Worm (Caenorhabditis elegans) whole organism, L1 larva: ENCODE data around the gene ugt-47.
A peak's percentile ranks its signal among the peaks of the same experiment; 100 is the strongest.

Experiments
- Y116A8C.19 ChIP-seq: sonication (generic microtip); optimal IDR thresholded peaks from 2 replicates; lab custom pipeline; 2016; ENCODE audit warnings: missing compliant biosample characterization, missing genetic modification characterization, borderline replicate concordance
- alr-1 ChIP-seq: fragments of 200-800 bp; sonication (Bioruptor generic); optimal IDR thresholded peaks from 2 replicates; lab custom pipeline; 2018; ENCODE audit warnings: borderline replicate concordance, mild to moderate bottlenecking, missing genetic modification characterization, missing compliant biosample characterization
- blmp-1 ChIP-seq: fragments of 150-350 bp; optimal IDR thresholded peaks from 2 replicates; lab custom pipeline; 2014; ENCODE audit warnings: missing biosample characterization, missing genetic modification characterization
- efl-1 ChIP-seq, 4 experiments: fragments of 150-350 bp; optimal IDR thresholded peaks in 3 of 4; peaks in 1 of 4; 1 replicate in 1 of 4; 2 replicates in 3 of 4; lab custom pipeline; 2014; ENCODE audit warnings: missing biosample characterization in 2 of 4, missing genetic modification characterization in 2 of 4, missing genetic modification reagents in 2 of 4
- efl-3 ChIP-seq: fragments of 200-800 bp; sonication (Bioruptor generic); optimal IDR thresholded peaks from 2 replicates; lab custom pipeline; 2018; ENCODE audit warnings: mild to moderate bottlenecking, missing genetic modification characterization, missing compliant biosample characterization
- elt-2 ChIP-seq: sonication (generic microtip); optimal IDR thresholded peaks from 2 replicates; lab custom pipeline; 2016; ENCODE audit warnings: missing genetic modification characterization, mild to moderate bottlenecking, inconsistent platforms, missing compliant biosample characterization, missing genetic modification reagents
- elt-3 ChIP-seq, 6 experiments: fragments of 150-350 bp in 1 of 6; sonication (generic microtip); optimal IDR thresholded peaks; 2 replicates each; lab custom pipeline; 2017 to 2018; ENCODE audit warnings: missing biosample characterization in 6 of 6, missing genetic modification characterization in 6 of 6, inconsistent platforms in 1 of 6
- fkh-10 ChIP-seq: sonication (generic microtip); optimal IDR thresholded peaks from 2 replicates; lab custom pipeline; 2017; ENCODE audit warnings: missing biosample characterization, missing genetic modification reagents, missing genetic modification characterization
- fkh-4 ChIP-seq: sonication (generic microtip); optimal IDR thresholded peaks from 2 replicates; lab custom pipeline; 2016; ENCODE audit warnings: missing compliant biosample characterization, missing genetic modification characterization, borderline replicate concordance
- jun-1 ChIP-seq: fragments of 150-350 bp; optimal IDR thresholded peaks from 2 replicates; lab custom pipeline; 2014; ENCODE audit warnings: missing biosample characterization, missing genetic modification reagents, missing genetic modification characterization
- lin-14 ChIP-seq: fragments of 200-800 bp; sonication (Bioruptor generic); optimal IDR thresholded peaks from 2 replicates; lab custom pipeline; 2018; ENCODE audit warnings: mild to moderate bottlenecking, missing genetic modification characterization, moderate library complexity, missing compliant biosample characterization
- lin-15B ChIP-seq: fragments of 150-350 bp; sonication (generic microtip); optimal IDR thresholded peaks from 3 replicates; lab custom pipeline; 2014; ENCODE audit warnings: missing biosample characterization, missing genetic modification characterization
- lin-35 ChIP-seq, 2 experiments: fragments of 150-350 bp; optimal IDR thresholded peaks; 2 replicates each; lab custom pipeline; 2014; ENCODE audit warnings: missing biosample characterization in 2 of 2, missing genetic modification characterization in 2 of 2, missing genetic modification reagents in 2 of 2
- lir-3 ChIP-seq: sonication (generic microtip); optimal IDR thresholded peaks from 2 replicates; lab custom pipeline; 2016; ENCODE audit warnings: mild to moderate bottlenecking, missing genetic modification characterization, moderate library complexity, missing compliant biosample characterization; ENCODE audit not compliant: poor library complexity
- lsy-2 ChIP-seq, 2 experiments: fragments of 150-350 bp; optimal IDR thresholded peaks; 2 replicates each; lab custom pipeline; 2014; ENCODE audit warnings: missing biosample characterization in 2 of 2, missing genetic modification characterization in 2 of 2
- mab-9 ChIP-seq: fragments of 200-800 bp; sonication (Bioruptor generic); IDR thresholded peaks from 2 replicates; pipeline ENCODE4 v1.3.6; 2022; ENCODE audit warnings: missing genetic modification reagents, missing genetic modification characterization, missing compliant biosample characterization
- mep-1 ChIP-seq: fragments of 150-350 bp; optimal IDR thresholded peaks from 2 replicates; lab custom pipeline; 2014; ENCODE audit warnings: missing biosample characterization, missing genetic modification characterization
- nhr-11 ChIP-seq: fragments of 150-350 bp; optimal IDR thresholded peaks from 2 replicates; lab custom pipeline; 2014; ENCODE audit warnings: missing biosample characterization, missing genetic modification characterization
- nhr-12 ChIP-seq: sonication (generic microtip); optimal IDR thresholded peaks from 2 replicates; lab custom pipeline; 2017; ENCODE audit warnings: missing biosample characterization, missing genetic modification characterization
- nhr-20 ChIP-seq: sonication (generic microtip); optimal IDR thresholded peaks from 2 replicates; lab custom pipeline; 2016; ENCODE audit warnings: mild to moderate bottlenecking, missing genetic modification characterization, missing compliant biosample characterization
- nhr-28 ChIP-seq: fragments of 150-350 bp; optimal IDR thresholded peaks from 2 replicates; lab custom pipeline; 2014; ENCODE audit warnings: missing biosample characterization, missing genetic modification characterization
- nhr-71 ChIP-seq: sonication (generic microtip); optimal IDR thresholded peaks from 2 replicates; lab custom pipeline; 2016; ENCODE audit warnings: mild to moderate bottlenecking, missing genetic modification characterization, moderate library complexity, missing compliant biosample characterization
- nhr-77 ChIP-seq: fragments of 150-350 bp; optimal IDR thresholded peaks from 2 replicates; lab custom pipeline; 2014; ENCODE audit warnings: missing biosample characterization, missing genetic modification characterization
- nhr-84 ChIP-seq: sonication (generic microtip); optimal IDR thresholded peaks from 2 replicates; lab custom pipeline; 2017; ENCODE audit warnings: missing biosample characterization, missing genetic modification characterization
- nhr-85 ChIP-seq: sonication (generic microtip); peaks from one replicate; lab custom pipeline; 2016; ENCODE audit warnings: missing genetic modification characterization, inconsistent platforms, missing compliant biosample characterization
- rnt-1 ChIP-seq: sonication (generic microtip); optimal IDR thresholded peaks from 2 replicates; lab custom pipeline; 2016; ENCODE audit warnings: mild to moderate bottlenecking, missing genetic modification characterization, moderate library complexity, missing compliant biosample characterization
- tbx-2 ChIP-seq: sonication (generic microtip); optimal IDR thresholded peaks from 2 replicates; lab custom pipeline; 2016; ENCODE audit warnings: missing genetic modification characterization, missing compliant biosample characterization
- tlp-1 ChIP-seq: fragments of 150-350 bp; optimal IDR thresholded peaks from 2 replicates; lab custom pipeline; 2014; ENCODE audit warnings: missing biosample characterization, missing genetic modification characterization
- unc-130 ChIP-seq: fragments of 150-350 bp; optimal IDR thresholded peaks from 2 replicates; lab custom pipeline; 2017; ENCODE audit warnings: missing biosample characterization, missing genetic modification characterization, inconsistent platforms
- unc-30 ChIP-seq: sonication (generic microtip); optimal IDR thresholded peaks from 2 replicates; lab custom pipeline; 2017; ENCODE audit warnings: missing biosample characterization, missing genetic modification characterization
- unc-62 ChIP-seq: fragments of 150-350 bp; optimal IDR thresholded peaks from 2 replicates; lab custom pipeline; 2014; ENCODE audit warnings: missing biosample characterization, missing genetic modification reagents, missing genetic modification characterization
- vab-15 ChIP-seq: sonication (generic microtip); optimal IDR thresholded peaks from 2 replicates; lab custom pipeline; 2017; ENCODE audit warnings: missing genotype, mild to moderate bottlenecking, missing genetic modification characterization, missing compliant biosample characterization
- zag-1 ChIP-seq: fragments of 150-350 bp; optimal IDR thresholded peaks from 2 replicates; lab custom pipeline; 2014; ENCODE audit warnings: missing biosample characterization, missing genetic modification characterization

ugt-47 gene

ce11 chrV:10086141-10086540 lies 12.3 kb downstream of the ugt-47 start:
- TF ChIP-seq elt-3 (tag; optimal IDR thresholded peaks at IDR 0.05; lab: Kevin White, UChicago), result no peak
- TF ChIP-seq lin-14 (GFP tag; lab: Kevin White, UChicago), result peak; percentile 6
- TF ChIP-seq fkh-10 (GFP tag; lab: Kevin White, UChicago), result no peak
- TF ChIP-seq rnt-1 (tag; lab: Kevin White, UChicago), result peak; percentile 31
- TF ChIP-seq unc-130, result no peak
- TF ChIP-seq, all 84 proteins: peak for 2

ce11 chrV:10084864-10085263 lies 13.5 kb downstream of the ugt-47 start, which contains the start of gene R04B5.6:
Gene R04B5.6 (plus strand): TSS chrV:10085164.
- TF ChIP-seq nhr-85 (tag; lab: Kevin White, UChicago), result peak; percentile 37
- no peak for TF ChIP-seq zag-1 (tag; lab: Kevin White, UChicago)

- TF ChIP-seq efl-1 (optimal IDR thresholded peaks at IDR 0.05; lab: Kevin White, UChicago) (peak; percentile 1 to 9), efl-1 (GFP tag; optimal IDR thresholded peaks at IDR 0.05 in 1 of 2; lab: Kevin White, UChicago) (no peak), Y116A8C.19 (tag; lab: Kevin White, UChicago) (no peak), jun-1 (tag; lab: Kevin White, UChicago) (no peak), nhr-20 (peak; percentile 59), nhr-11 (tag; lab: Kevin White, UChicago) (no peak), lin-35 (GFP tag; optimal IDR thresholded peaks at IDR 0.05; lab: Kevin White, UChicago) (peak in 1 of 2 experiments; percentile 7), nhr-71 (tag; lab: Kevin White, UChicago) (peak; percentile 50), mep-1 (no peak), blmp-1 (tag; lab: Kevin White, UChicago) (peak; percentile 8)
- TF ChIP-seq, all 84 proteins: peak for 5
These were observed 14.4 kb downstream of the ugt-47 start, which contains the start of gene nhr-12 for ce11 chrV:10083999-10084468. Gene nhr-12 (minus strand): TSS chrV:10084049.

ce11 chrV:10081636-10082035 lies 16.8 kb downstream of the ugt-47 start, which contains the start of gene nhr-205:
Gene nhr-205 (minus strand): TSS chrV:10081776.
- TF ChIP-seq lir-3 (no peak), elt-3 (tag; optimal IDR thresholded peaks at IDR 0.05; lab: Kevin White, UChicago) (peak in 1 of 6 experiments; percentile 2), nhr-77 (tag; lab: Kevin White, UChicago) (peak; percentile 12), nhr-20 (peak; percentile 12), efl-1 (optimal IDR thresholded peaks at IDR 0.05; lab: Kevin White, UChicago) (no peak), efl-1 (GFP tag; optimal IDR thresholded peaks at IDR 0.05 in 1 of 2; lab: Kevin White, UChicago) (peak in 1 of 2 experiments; percentile 51)

ce11 chrV:10080905-10081304 lies 17.5 kb downstream of the ugt-47 start:
- TF ChIP-seq mep-1 (no peak), fkh-4 (no peak), nhr-12 (tag; lab: Kevin White, UChicago) (no peak), unc-130 (no peak), elt-2 (no peak)
- TF ChIP-seq, all 84 proteins: peak for 0

ce11 chrV:10078244-10078643 lies 20.2 kb downstream of the ugt-47 start, which contains the start of gene R04B5.1:
Gene R04B5.1 (minus strand): TSS chrV:10078344.
- TF ChIP-seq unc-30, result no peak
- TF ChIP-seq vab-15 (tag; lab: Kevin White, UChicago), result no peak
- TF ChIP-seq tbx-2 (tag; lab: Kevin White, UChicago), result no peak
- no peak for TF ChIP-seq efl-3
- TF ChIP-seq tlp-1, result no peak
- TF ChIP-seq elt-3 (tag; optimal IDR thresholded peaks at IDR 0.05; lab: Kevin White, UChicago), result no peak
- TF ChIP-seq unc-130, result no peak

ce11 chrV:10075441-10075840 lies 23.0 kb downstream of the ugt-47 start, which contains the start of gene F57A8.7:
Gene F57A8.7 (plus strand): TSS chrV:10075741.
- no peak for TF ChIP-seq lin-35 (GFP tag; optimal IDR thresholded peaks at IDR 0.05; lab: Kevin White, UChicago)
- TF ChIP-seq nhr-84 (tag; lab: Kevin White, UChicago), result no peak
- no peak for TF ChIP-seq fkh-4
- TF ChIP-seq blmp-1 (tag; lab: Kevin White, UChicago), result no peak
- no peak for TF ChIP-seq fkh-10 (GFP tag; lab: Kevin White, UChicago)
- no peak for TF ChIP-seq alr-1
- no peak for TF ChIP-seq mab-9 (GFP tag; lab: Robert Waterston, UW)
- no peak for TF ChIP-seq tlp-1
- no peak for TF ChIP-seq unc-62
- TF ChIP-seq lsy-2 (tag; optimal IDR thresholded peaks at IDR 0.05; lab: Kevin White, UChicago), result no peak
- TF ChIP-seq lin-15B, result no peak
- no peak for TF ChIP-seq nhr-28 (tag; lab: Kevin White, UChicago)
- TF ChIP-seq, all 84 proteins: peak for 0
